Fruit fly (Drosophila melanogaster) whole organism, prepupa: ENCODE data around the gene fred.

Experiments
- Blimp-1 ChIP-seq: fragments of 200-800 bp; sonication (Bioruptor generic); optimal IDR thresholded peaks from 3 replicates; lab custom pipeline; 2017; ENCODE audit warnings: missing biosample characterization, missing genetic modification characterization, mild to moderate bottlenecking, moderate library complexity, missing genetic modification reagents
- CG10669 ChIP-seq: fragments of 200-800 bp; sonication (Bioruptor generic); optimal IDR thresholded peaks from 3 replicates; lab custom pipeline; 2018; ENCODE audit warnings: missing biosample characterization, mild to moderate bottlenecking, missing genetic modification characterization, moderate library complexity
- CG11294 ChIP-seq: fragments of 200-800 bp; sonication (Bioruptor generic); IDR thresholded peaks from 2 replicates; pipeline ENCODE4 v1.3.6; 2022; ENCODE audit warnings: missing biosample characterization, missing genetic modification characterization
- CG11762 ChIP-seq: fragments of 200-800 bp; sonication (Bioruptor generic); optimal IDR thresholded peaks from 3 replicates; lab custom pipeline; 2016; ENCODE audit warnings: missing biosample characterization, missing genetic modification characterization; ENCODE audit not compliant: insufficient read depth
- CG11902 ChIP-seq: fragments of 200-800 bp; sonication (Bioruptor generic); optimal IDR thresholded peaks from 3 replicates; lab custom pipeline; 2016; ENCODE audit warnings: missing biosample characterization, missing genetic modification characterization
- CG15336 ChIP-seq: fragments of 200-800 bp; sonication (Bioruptor generic); IDR thresholded peaks from 2 replicates; pipeline ENCODE4 v1.3.6; 2022; ENCODE audit warnings: missing biosample characterization, missing genetic modification characterization
- CG1621 ChIP-seq: fragments of 200-800 bp; sonication (Bioruptor generic); optimal IDR thresholded peaks from 3 replicates; lab custom pipeline; 2018; ENCODE audit warnings: missing biosample characterization, mild to moderate bottlenecking, missing genetic modification characterization
- CG16779 ChIP-seq: fragments of 200-800 bp; sonication (Bioruptor generic); optimal IDR thresholded peaks from 3 replicates; lab custom pipeline; 2017; ENCODE audit warnings: missing biosample characterization, mild to moderate bottlenecking, missing genetic modification characterization
- CG31627 ChIP-seq: fragments of 200-800 bp; sonication (Bioruptor generic); optimal IDR thresholded peaks from 3 replicates; lab custom pipeline; 2016; ENCODE audit warnings: missing biosample characterization, missing genetic modification characterization
- CG32006 ChIP-seq: fragments of 200-800 bp; sonication (Bioruptor generic); optimal IDR thresholded peaks from 3 replicates; lab custom pipeline; 2017; ENCODE audit warnings: missing biosample characterization, mild to moderate bottlenecking, missing genetic modification characterization
- CG3919 ChIP-seq: fragments of 200-800 bp; sonication (Bioruptor generic); optimal IDR thresholded peaks from 3 replicates; lab custom pipeline; 2016; ENCODE audit warnings: missing biosample characterization, missing genetic modification characterization
- CG6163 ChIP-seq: fragments of 200-800 bp; sonication (Bioruptor generic); IDR thresholded peaks from 3 replicates; pipeline ENCODE4 v1.3.6; 2022; ENCODE audit warnings: missing biosample characterization, missing genetic modification characterization
- CG6854 ChIP-seq: fragments of 200-800 bp; sonication (Bioruptor generic); optimal IDR thresholded peaks from 2 replicates; lab custom pipeline; 2017; ENCODE audit warnings: missing biosample characterization, mild to moderate bottlenecking, missing genetic modification characterization
- CG7368 ChIP-seq: fragments of 200-800 bp; sonication (Bioruptor generic); optimal IDR thresholded peaks from 3 replicates; lab custom pipeline; 2016; ENCODE audit warnings: missing biosample characterization, missing genetic modification characterization
- CG8119 ChIP-seq: fragments of 200-800 bp; sonication (Bioruptor generic); IDR thresholded peaks from 3 replicates; pipeline ENCODE4 v1.3.6; 2022; ENCODE audit warnings: missing biosample characterization, missing genetic modification characterization
- CG8319 ChIP-seq: fragments of 200-800 bp; sonication (Bioruptor generic); optimal IDR thresholded peaks from 3 replicates; lab custom pipeline; 2016; ENCODE audit warnings: missing biosample characterization, missing genetic modification characterization
- CG8632 ChIP-seq: fragments of 200-800 bp; sonication (Bioruptor generic); optimal IDR thresholded peaks from 3 replicates; lab custom pipeline; 2016; ENCODE audit warnings: missing biosample characterization, missing genetic modification characterization
- CG9139 ChIP-seq: fragments of 200-800 bp; sonication (Bioruptor generic); optimal IDR thresholded peaks from 3 replicates; lab custom pipeline; 2017; ENCODE audit warnings: missing biosample characterization, mild to moderate bottlenecking, missing genetic modification characterization
- Eip75B ChIP-seq: fragments of 200-800 bp; sonication (Bioruptor generic); optimal IDR thresholded peaks from 3 replicates; lab custom pipeline; 2016; ENCODE audit warnings: missing biosample characterization, missing genetic modification characterization
- Eip78C ChIP-seq: fragments of 200-800 bp; sonication (Bioruptor generic); peaks from one replicate; lab custom pipeline; 2016; ENCODE audit warnings: missing biosample characterization, missing genetic modification characterization
- Eip93F ChIP-seq: fragments of 200-800 bp; sonication (Bioruptor generic); optimal IDR thresholded peaks from 2 replicates; lab custom pipeline; 2016; ENCODE audit warnings: missing biosample characterization, mild to moderate bottlenecking, missing genetic modification characterization
- Ets21C ChIP-seq: fragments of 200-800 bp; sonication (Bioruptor generic); optimal IDR thresholded peaks from 3 replicates; lab custom pipeline; 2016; ENCODE audit warnings: missing biosample characterization, missing genetic modification characterization
- Ets96B ChIP-seq: fragments of 200-800 bp; optimal IDR thresholded peaks from 2 replicates; lab custom pipeline; 2019; ENCODE audit warnings: missing biosample characterization, mild to moderate bottlenecking, missing genetic modification characterization, moderate library complexity
- Gug ChIP-seq: fragments of 200-800 bp; sonication (Bioruptor generic); IDR thresholded peaks from 2 replicates; pipeline ENCODE4 v1.3.6; 2022; ENCODE audit warnings: missing biosample characterization, missing genetic modification characterization
- Hr38 ChIP-seq: sonication (Bioruptor generic); optimal IDR thresholded peaks from 2 replicates; lab custom pipeline; 2016; ENCODE audit warnings: missing biosample characterization, missing genetic modification characterization
- Hr39 ChIP-seq: fragments of 200-800 bp; sonication (Bioruptor generic); optimal IDR thresholded peaks from 2 replicates; lab custom pipeline; 2016; ENCODE audit warnings: missing biosample characterization, missing genetic modification characterization
- Hr4 ChIP-seq: fragments of 200-800 bp; sonication (Bioruptor generic); optimal IDR thresholded peaks from 3 replicates; lab custom pipeline; 2016; ENCODE audit warnings: missing biosample characterization, missing genetic modification characterization
- Lpt ChIP-seq: fragments of 200-800 bp; sonication (Bioruptor generic); optimal IDR thresholded peaks from 3 replicates; lab custom pipeline; 2016; ENCODE audit warnings: missing biosample characterization, missing genetic modification characterization
- OdsH ChIP-seq: fragments of 200-800 bp; sonication (Bioruptor generic); optimal IDR thresholded peaks from 3 replicates; lab custom pipeline; 2016; ENCODE audit warnings: missing biosample characterization, missing genetic modification characterization
- Smox ChIP-seq: fragments of 200-800 bp; sonication (Bioruptor generic); optimal IDR thresholded peaks from 3 replicates; lab custom pipeline; 2016; ENCODE audit warnings: missing biosample characterization, missing genetic modification characterization
- Sox102F ChIP-seq: fragments of 200-800 bp; sonication (Bioruptor generic); optimal IDR thresholded peaks from 2 replicates; lab custom pipeline; 2016; ENCODE audit warnings: missing biosample characterization, mild to moderate bottlenecking, missing genetic modification characterization
- Sox14 ChIP-seq: fragments of 200-800 bp; sonication (Bioruptor generic); optimal IDR thresholded peaks from 3 replicates; lab custom pipeline; 2016; ENCODE audit warnings: missing biosample characterization, missing genetic modification characterization
- Sox15 ChIP-seq: fragments of 200-800 bp; sonication (Bioruptor generic); optimal IDR thresholded peaks from 3 replicates; lab custom pipeline; 2016; ENCODE audit warnings: missing biosample characterization, missing genetic modification characterization
- acj6 ChIP-seq: fragments of 200-800 bp; sonication (Bioruptor generic); optimal IDR thresholded peaks from 3 replicates; lab custom pipeline; 2016; ENCODE audit warnings: missing biosample characterization, missing genetic modification characterization
- cyc ChIP-seq: fragments of 200-800 bp; sonication (Bioruptor generic); optimal IDR thresholded peaks from 3 replicates; lab custom pipeline; 2016; ENCODE audit warnings: missing biosample characterization, missing genetic modification characterization
- dac ChIP-seq: fragments of 200-800 bp; sonication (Bioruptor generic); optimal IDR thresholded peaks from 2 replicates; lab custom pipeline; 2017; ENCODE audit warnings: missing biosample characterization, mild to moderate bottlenecking, missing genetic modification characterization
- dsx ChIP-seq: fragments of 200-800 bp; optimal IDR thresholded peaks from 3 replicates; lab custom pipeline; 2019; ENCODE audit warnings: missing biosample characterization, mild to moderate bottlenecking, missing genetic modification characterization, moderate library complexity; ENCODE audit not compliant: poor library complexity, severe bottlenecking
- eg ChIP-seq: fragments of 200-800 bp; sonication (Bioruptor generic); IDR thresholded peaks from 3 replicates; pipeline ENCODE4 v1.3.6; 2022; ENCODE audit warnings: missing biosample characterization, missing genetic modification characterization
- esn ChIP-seq: fragments of 200-800 bp; sonication (Bioruptor generic); optimal IDR thresholded peaks from 2 replicates; lab custom pipeline; 2016; ENCODE audit warnings: missing biosample characterization, mild to moderate bottlenecking, missing genetic modification characterization, moderate library complexity
- fkh ChIP-seq: fragments of 200-800 bp; sonication (Bioruptor generic); optimal IDR thresholded peaks from 3 replicates; lab custom pipeline; 2017; ENCODE audit warnings: missing biosample characterization, mild to moderate bottlenecking, missing genetic modification characterization, moderate library complexity
- lz ChIP-seq: fragments of 200-800 bp; sonication (Bioruptor generic); optimal IDR thresholded peaks from 3 replicates; lab custom pipeline; 2016; ENCODE audit warnings: missing biosample characterization, missing genetic modification characterization
- net ChIP-seq: fragments of 200-800 bp; sonication (Bioruptor generic); optimal IDR thresholded peaks from 3 replicates; lab custom pipeline; 2016; ENCODE audit warnings: missing biosample characterization, missing genetic modification characterization
- pdm3 ChIP-seq: fragments of 200-800 bp; sonication (Bioruptor generic); optimal IDR thresholded peaks from 3 replicates; lab custom pipeline; 2016; ENCODE audit warnings: missing biosample characterization, missing genetic modification characterization
- salr ChIP-seq, 2 experiments: fragments of 200-800 bp; sonication (Bioruptor generic); optimal IDR thresholded peaks; 3 replicates each; lab custom pipeline; 2016 to 2018; ENCODE audit warnings: missing biosample characterization in 2 of 2, missing genetic modification characterization in 2 of 2, mild to moderate bottlenecking in 1 of 2
- spab ChIP-seq: fragments of 200-800 bp; sonication (Bioruptor generic); optimal IDR thresholded peaks from 2 replicates; lab custom pipeline; 2017; ENCODE audit warnings: missing biosample characterization, mild to moderate bottlenecking, missing genetic modification characterization, missing genetic modification reagents
- ss ChIP-seq, 2 experiments: fragments of 200-800 bp; sonication (Bioruptor generic); optimal IDR thresholded peaks; 2 replicates in 1 of 2; 3 replicates in 1 of 2; lab custom pipeline; 2017 to 2018; ENCODE audit warnings: mild to moderate bottlenecking in 2 of 2, missing biosample characterization in 2 of 2, missing genetic modification characterization in 2 of 2, moderate library complexity in 1 of 2
- svp ChIP-seq: fragments of 200-800 bp; sonication (Bioruptor generic); peaks from one replicate; lab custom pipeline; 2016; ENCODE audit warnings: missing biosample characterization, missing genetic modification characterization
- topi ChIP-seq: fragments of 200-800 bp; sonication (Bioruptor generic); optimal IDR thresholded peaks from 3 replicates; lab custom pipeline; 2016; ENCODE audit warnings: missing biosample characterization, missing genetic modification characterization
- vri ChIP-seq: fragments of 200-800 bp; sonication (Bioruptor generic); optimal IDR thresholded peaks from 3 replicates; lab custom pipeline; 2016; ENCODE audit warnings: missing biosample characterization, mild to moderate bottlenecking, missing genetic modification characterization

The fred gene

DNA sequence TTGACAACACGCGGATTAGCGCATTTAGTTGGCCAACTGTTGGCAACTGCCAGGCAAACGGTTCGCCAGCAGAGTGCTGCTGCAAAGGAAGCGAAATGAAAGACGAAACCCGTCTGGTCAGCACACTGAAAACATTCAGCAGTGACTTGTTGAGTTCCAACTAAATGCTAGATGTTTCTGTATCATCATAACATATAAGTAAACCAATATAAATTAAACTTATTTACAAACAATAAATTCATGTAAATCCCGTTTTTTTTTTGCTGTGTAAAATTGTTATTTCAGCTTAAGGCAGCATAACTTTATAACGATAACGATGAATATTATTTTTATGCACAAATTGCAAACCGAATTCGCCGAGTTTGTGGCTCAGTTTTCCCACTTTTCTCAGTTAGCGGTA is 133.4 kb downstream of the fred start (continued):
- TF ChIP-seq dac (GFP tag; lab: Kevin White, UChicago) (peak; percentile 26), topi (GFP tag; lab: Kevin White, UChicago) (peak; percentile 38), CG9139 (GFP tag; lab: Kevin White, UChicago) (no peak), Hr4 (peak; percentile 62), Hr38 (GFP tag; lab: Kevin White, UChicago) (no peak), CG15336 (GFP tag; lab: Robert Waterston, UW) (peak; percentile 76), CG8632 (GFP tag; lab: Kevin White, UChicago) (peak; percentile 7), CG8319 (GFP tag; lab: Kevin White, UChicago) (no peak)

DNA sequence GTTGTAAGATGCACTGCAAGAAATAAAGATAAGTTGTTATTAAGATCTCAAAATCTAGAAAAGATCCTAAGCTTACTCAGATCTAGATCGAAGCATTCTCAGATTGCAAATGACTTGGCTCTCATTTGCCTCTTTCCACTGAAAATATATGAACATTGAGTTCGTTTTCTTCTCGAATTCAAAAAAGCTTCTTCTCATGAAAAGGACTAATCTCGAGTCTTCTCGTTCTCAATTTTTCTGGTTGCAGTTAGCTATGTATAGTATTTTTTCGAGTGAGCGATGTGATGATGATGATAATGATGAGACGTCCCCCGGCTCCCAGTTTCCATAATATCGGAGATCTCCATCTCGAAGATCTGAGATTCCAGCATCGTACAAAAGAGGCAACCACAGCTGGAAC is 135.1 kb downstream of the fred start:
- TF ChIP-seq CG8632 (GFP tag; lab: Kevin White, UChicago) (no peak), Eip78C (peak; percentile 88), esn (GFP tag; lab: Kevin White, UChicago) (peak; percentile 59), Hr4 (no peak), Sox102F (peak; percentile 39), ss (GFP tag; optimal IDR thresholded peaks at IDR 0.05; lab: Kevin White, UChicago) (peak; percentile 21 to 24), CG6854 (GFP tag; lab: Kevin White, UChicago) (no peak), CG31627 (GFP tag; lab: Kevin White, UChicago) (peak; percentile 35), vri (GFP tag; lab: Kevin White, UChicago) (no peak), CG32006 (GFP tag; lab: Kevin White, UChicago) (peak; percentile 7), salr (GFP tag; optimal IDR thresholded peaks at IDR 0.05; lab: Kevin White, UChicago) (no peak), CG8119 (no peak), CG10669 (GFP tag; lab: Kevin White, UChicago) (peak; percentile 34), CG1621 (tag; lab: Kevin White, UChicago) (no peak), cyc (GFP tag; lab: Kevin White, UChicago) (peak; percentile 44), dac (GFP tag; lab: Kevin White, UChicago) (no peak), lz (GFP tag; lab: Kevin White, UChicago) (peak; percentile 36), CG11902 (GFP tag; lab: Kevin White, UChicago) (peak; percentile 30), fkh (GFP tag; lab: Kevin White, UChicago) (no peak), Lpt (GFP tag; lab: Kevin White, UChicago) (no peak), topi (GFP tag; lab: Kevin White, UChicago) (peak; percentile 59), CG15336 (GFP tag; lab: Robert Waterston, UW) (no peak), Smox (GFP tag; lab: Kevin White, UChicago) (peak; percentile 30), Ets21C (GFP tag; lab: Kevin White, UChicago) (no peak), Blimp-1 (GFP tag; lab: Kevin White, UChicago) (no peak), Hr39 (GFP tag; lab: Kevin White, UChicago) (peak; percentile 44), acj6 (GFP tag; lab: Kevin White, UChicago) (peak; percentile 42), pdm3 (GFP tag; lab: Kevin White, UChicago) (peak; percentile 25), CG11762 (GFP tag; lab: Kevin White, UChicago) (no peak), Sox14 (GFP tag; lab: Kevin White, UChicago) (peak; percentile 24), Sox15 (peak; percentile 23), CG7368 (GFP tag; lab: Kevin White, UChicago) (no peak), CG9139 (GFP tag; lab: Kevin White, UChicago) (no peak), spab (peak; percentile 13), CG16779 (tag; lab: Kevin White, UChicago) (no peak), CG6163 (GFP tag; lab: Robert Waterston, UW) (peak; percentile 37; the same call in 1 of the 3 replicates), OdsH (GFP tag; lab: Kevin White, UChicago) (peak; percentile 34), Ets96B (tag; lab: Kevin White, UChicago) (peak; percentile 19), Eip75B (peak; percentile 31), dsx (GFP tag; lab: Kevin White, UChicago) (peak; percentile 36), Eip93F (GFP tag; lab: Kevin White, UChicago) (no peak), CG11294 (GFP tag; lab: Robert Waterston, UW) (no peak), svp (GFP tag; lab: Kevin White, UChicago) (peak; percentile 77), CG8319 (GFP tag; lab: Kevin White, UChicago) (no peak), net (no peak), CG3919 (peak; percentile 42), eg (GFP tag; lab: Robert Waterston, UW) (no peak), Hr38 (GFP tag; lab: Kevin White, UChicago) (no peak), Gug (GFP tag; lab: Robert Waterston, UW) (no peak)
